Fruit fly (Drosophila melanogaster) whole organism, embryonic: ENCODE measurements around the gene Pep.
A peak's percentile ranks its signal among the peaks of the same experiment; 100 is the strongest.

Source experiments
- Awh ChIP-seq: fragments of 200-800 bp; sonication (Bioruptor generic); IDR thresholded peaks from 2 replicates; pipeline ENCODE4, ENCODE4 v1.3.6; 2022; ENCODE audit warnings: missing biosample characterization, missing genetic modification characterization
- CG10462 ChIP-seq: fragments of 200-800 bp; sonication (Bioruptor generic); optimal IDR thresholded peaks from 2 replicates; lab custom pipeline; 2016; ENCODE audit warnings: missing biosample characterization, missing genetic modification characterization
- CG10959 ChIP-seq: fragments of 200-800 bp; sonication (Bioruptor generic); IDR thresholded peaks from 2 replicates; pipeline ENCODE4 v1.3.6; 2022; ENCODE audit warnings: missing biosample characterization, missing genetic modification characterization
- CG10979 ChIP-seq: fragments of 200-800 bp; sonication (Bioruptor generic); optimal IDR thresholded peaks from 2 replicates; lab custom pipeline; 2018; ENCODE audit warnings: missing biosample characterization, mild to moderate bottlenecking, missing genetic modification characterization, moderate library complexity
- CG11085 ChIP-seq: fragments of 200-800 bp; sonication (Bioruptor generic); IDR thresholded peaks from 2 replicates; pipeline ENCODE4 v1.3.6; 2022; ENCODE audit warnings: missing biosample characterization, missing genetic modification characterization
- CG11504 ChIP-seq: fragments of 200-800 bp; sonication (Bioruptor generic); optimal IDR thresholded peaks from 3 replicates; lab custom pipeline; 2019; ENCODE audit warnings: missing biosample characterization, mild to moderate bottlenecking, missing genetic modification characterization, moderate library complexity
- CG11560 ChIP-seq: fragments of 200-800 bp; sonication (Bioruptor generic); IDR thresholded peaks from 3 replicates; pipeline ENCODE4 v1.3.6; 2022; ENCODE audit warnings: missing biosample characterization, missing genetic modification characterization
- CG12104 ChIP-seq: fragments of 200-800 bp; sonication (Bioruptor generic); optimal IDR thresholded peaks from 3 replicates; lab custom pipeline; 2016; ENCODE audit warnings: missing biosample characterization, missing genetic modification characterization
- CG14050 ChIP-seq: fragments of 200-800 bp; sonication (Bioruptor generic); IDR thresholded peaks from 3 replicates; pipeline ENCODE4 v1.3.6; 2022; ENCODE audit warnings: missing biosample characterization, missing genetic modification characterization
- CG14710 ChIP-seq: fragments of 200-800 bp; sonication (Bioruptor generic); optimal IDR thresholded peaks from 3 replicates; lab custom pipeline; 2019; ENCODE audit warnings: missing biosample characterization, mild to moderate bottlenecking, missing genetic modification characterization, moderate library complexity
- CG1603 ChIP-seq: fragments of 200-800 bp; sonication (Bioruptor generic); optimal IDR thresholded peaks from 2 replicates; lab custom pipeline; 2019; ENCODE audit warnings: missing biosample characterization, mild to moderate bottlenecking, missing genetic modification characterization, moderate library complexity
- CG16813 ChIP-seq: fragments of 200-800 bp; sonication (Bioruptor generic); IDR thresholded peaks from 3 replicates; pipeline ENCODE4 v1.3.6; 2022; ENCODE audit warnings: missing biosample characterization, missing genetic modification characterization; ENCODE audit not compliant: partially characterized antibody
- CG18262 ChIP-seq: fragments of 200-800 bp; optimal IDR thresholded peaks from 3 replicates; lab custom pipeline; 2019; ENCODE audit warnings: missing biosample characterization, mild to moderate bottlenecking, missing genetic modification characterization, moderate library complexity
- CG2199 ChIP-seq: fragments of 200-800 bp; sonication (Bioruptor generic); IDR thresholded peaks from 3 replicates; pipeline ENCODE4 v1.3.6; 2022; ENCODE audit warnings: missing biosample characterization, missing genetic modification characterization
- CG32767 ChIP-seq: fragments of 200-800 bp; sonication (Bioruptor generic); IDR thresholded peaks from 2 replicates; pipeline ENCODE4 v1.3.6; 2022; ENCODE audit warnings: missing biosample characterization, missing genetic modification characterization
- CG4424 ChIP-seq: fragments of 200-800 bp; sonication (Bioruptor generic); optimal IDR thresholded peaks from 3 replicates; lab custom pipeline; 2016; ENCODE audit warnings: missing biosample characterization, missing genetic modification characterization
- CG4730 ChIP-seq: fragments of 200-800 bp; sonication (Bioruptor generic); IDR thresholded peaks from 2 replicates; pipeline ENCODE4 v1.3.6; 2022; ENCODE audit warnings: missing biosample characterization, missing genetic modification characterization
- CG9215 ChIP-seq: fragments of 200-800 bp; sonication (Bioruptor generic); IDR thresholded peaks from 2 replicates; pipeline ENCODE4 v1.3.6; 2022; ENCODE audit warnings: missing biosample characterization, missing genetic modification characterization
- CG9437 ChIP-seq: fragments of 200-800 bp; sonication (Bioruptor generic); optimal IDR thresholded peaks from 2 replicates; lab custom pipeline; 2018; ENCODE audit warnings: missing biosample characterization, mild to moderate bottlenecking, missing genetic modification characterization
- Deaf1 ChIP-seq: fragments of 200-800 bp; optimal IDR thresholded peaks from 3 replicates; lab custom pipeline; 2019; ENCODE audit warnings: missing biosample characterization, mild to moderate bottlenecking, missing genetic modification characterization, moderate library complexity
- Dfd ChIP-seq, 2 experiments: fragments of >200 bp; optimal IDR thresholded peaks; 2 replicates each; lab custom pipeline; 2017; ENCODE audit warnings: missing biosample characterization in 2 of 2, missing genetic modification characterization in 2 of 2
- Dll ChIP-seq: fragments of 200-800 bp; sonication (Bioruptor generic); IDR thresholded peaks from 4 replicates; pipeline ENCODE4 v1.3.6; 2022; ENCODE audit warnings: missing biosample characterization, missing genetic modification characterization; ENCODE audit not compliant: partially characterized antibody
- Doc2 ChIP-seq: fragments of 200-800 bp; sonication (Bioruptor generic); IDR thresholded peaks from 2 replicates; pipeline ENCODE4 v1.3.6; 2022; ENCODE audit warnings: missing biosample characterization, missing genetic modification characterization
- Fer3 ChIP-seq: fragments of 200-800 bp; sonication (Bioruptor generic); optimal IDR thresholded peaks from 2 replicates; lab custom pipeline; 2018; ENCODE audit warnings: missing biosample characterization, mild to moderate bottlenecking, missing genetic modification characterization, moderate library complexity
- Lhr ChIP-seq: fragments of 200-800 bp; sonication (Bioruptor generic); optimal IDR thresholded peaks from 3 replicates; lab custom pipeline; 2017; ENCODE audit warnings: mild to moderate bottlenecking, missing biosample characterization, missing genetic modification reagents, missing genetic modification characterization
- MTF-1 ChIP-seq: fragments of 200-800 bp; sonication (Bioruptor generic); optimal IDR thresholded peaks from 2 replicates; lab custom pipeline; 2018; ENCODE audit warnings: missing biosample characterization, mild to moderate bottlenecking, missing genetic modification characterization, borderline replicate concordance
- Mrtf ChIP-seq: fragments of 200-800 bp; sonication (Bioruptor generic); IDR thresholded peaks from 3 replicates; pipeline ENCODE4 v1.3.6; 2022; ENCODE audit warnings: missing biosample characterization, missing genetic modification characterization
- NK7.1 ChIP-seq: fragments of 200-800 bp; sonication (Bioruptor generic); optimal IDR thresholded peaks from 3 replicates; lab custom pipeline; 2016; ENCODE audit warnings: missing biosample characterization, missing genetic modification characterization
- Ptx1 ChIP-seq: fragments of 200-800 bp; sonication (Bioruptor generic); IDR thresholded peaks from 2 replicates; pipeline ENCODE4 v1.3.6; 2022; ENCODE audit warnings: missing biosample characterization, missing genetic modification characterization
- Scr ChIP-seq: fragments of 200-800 bp; sonication (Bioruptor generic); IDR thresholded peaks from 2 replicates; pipeline ENCODE4 v1.3.6; 2022; ENCODE audit warnings: missing biosample characterization, missing genetic modification characterization; ENCODE audit not compliant: partially characterized antibody
- Sin3A ChIP-seq: fragments of >200 bp; optimal IDR thresholded peaks from 2 replicates; lab custom pipeline; 2018
- Six4 ChIP-seq: fragments of 200-800 bp; sonication (Bioruptor generic); optimal IDR thresholded peaks from 2 replicates; lab custom pipeline; 2016; ENCODE audit warnings: missing biosample characterization, missing genetic modification characterization
- amos ChIP-seq: fragments of 200-800 bp; sonication (Bioruptor generic); IDR thresholded peaks from 2 replicates; pipeline ENCODE4 v1.3.6; 2022; ENCODE audit warnings: missing biosample characterization, missing genetic modification characterization; ENCODE audit not compliant: partially characterized antibody
- crp ChIP-seq, 2 experiments: fragments of 200-800 bp; sonication (Bioruptor generic); optimal IDR thresholded peaks; 2 replicates in 1 of 2; 3 replicates in 1 of 2; lab custom pipeline; 2017; ENCODE audit warnings: missing biosample characterization in 2 of 2, missing genetic modification characterization in 2 of 2, mild to moderate bottlenecking in 1 of 2, moderate library complexity in 1 of 2
- dati ChIP-seq: fragments of 200-800 bp; sonication (Bioruptor generic); IDR thresholded peaks from 2 replicates; pipeline ENCODE4 v1.3.6; 2022; ENCODE audit warnings: missing biosample characterization, missing genetic modification characterization
- dmrt11E ChIP-seq: fragments of 200-800 bp; sonication (Bioruptor generic); optimal IDR thresholded peaks from 3 replicates; lab custom pipeline; 2018; ENCODE audit warnings: missing biosample characterization, mild to moderate bottlenecking, missing genetic modification characterization, moderate library complexity
- fu2 ChIP-seq: fragments of 200-800 bp; sonication (Bioruptor generic); optimal IDR thresholded peaks from 2 replicates; lab custom pipeline; 2016; ENCODE audit warnings: missing biosample characterization, missing genetic modification characterization
- gce ChIP-seq: fragments of 200-800 bp; sonication (Bioruptor generic); IDR thresholded peaks from 3 replicates; pipeline ENCODE4 v1.3.6; 2022; ENCODE audit warnings: missing biosample characterization, missing genetic modification characterization
- kay ChIP-seq: fragments of 200-800 bp; sonication (Bioruptor generic); optimal IDR thresholded peaks from 2 replicates; lab custom pipeline; 2016; ENCODE audit warnings: missing biosample characterization, missing genetic modification characterization
- lab ChIP-seq: fragments of 200-800 bp; sonication (Bioruptor generic); optimal IDR thresholded peaks from 3 replicates; lab custom pipeline; 2017; ENCODE audit warnings: missing biosample characterization, missing genetic modification characterization, mild to moderate bottlenecking, moderate library complexity, missing genetic modification reagents
- nom ChIP-seq: fragments of 200-800 bp; sonication (Bioruptor generic); optimal IDR thresholded peaks from 2 replicates; lab custom pipeline; 2017; ENCODE audit warnings: missing biosample characterization, missing genetic modification characterization, mild to moderate bottlenecking, moderate library complexity, missing genetic modification reagents
- pb ChIP-seq: fragments of 200-800 bp; sonication (Bioruptor generic); optimal IDR thresholded peaks from 3 replicates; lab custom pipeline; 2016; ENCODE audit warnings: missing biosample characterization, missing genetic modification characterization
- prd ChIP-seq, 3 experiments: fragments of >200 bp in 2 of 3; fragments of 200-800 bp in 1 of 3; sonication (Bioruptor generic) in 1 of 3; optimal IDR thresholded peaks in 2 of 3; IDR thresholded peaks in 1 of 3; 2 replicates in 2 of 3; 3 replicates in 1 of 3; pipeline versions ENCODE4 v1.3.6 to Lab custom; 2017 to 2022; ENCODE audit warnings: missing biosample characterization in 1 of 3, missing genetic modification characterization in 1 of 3
- sens-2 ChIP-seq: fragments of 200-800 bp; sonication (Bioruptor generic); IDR thresholded peaks from 2 replicates; pipeline ENCODE4 v1.3.6; 2022; ENCODE audit warnings: missing biosample characterization, missing genetic modification characterization
- seq ChIP-seq: fragments of 200-800 bp; sonication (Bioruptor generic); IDR thresholded peaks from 2 replicates; pipeline ENCODE4 v1.3.6; 2022; ENCODE audit warnings: missing biosample characterization, missing genetic modification characterization
- stwl ChIP-seq: fragments of 200-800 bp; sonication (Bioruptor generic); optimal IDR thresholded peaks from 3 replicates; lab custom pipeline; 2018; ENCODE audit warnings: missing biosample characterization, mild to moderate bottlenecking, missing genetic modification characterization, moderate library complexity
- ttk ChIP-seq: fragments of 200-800 bp; sonication (Bioruptor generic); IDR thresholded peaks from 2 replicates; pipeline ENCODE4 v2.1.2; 2022; ENCODE audit warnings: missing biosample characterization, missing genetic modification characterization
- wor ChIP-seq: fragments of 200-800 bp; sonication (Bioruptor generic); IDR thresholded peaks from 2 replicates; pipeline ENCODE4 v1.3.6; 2022; ENCODE audit warnings: missing biosample characterization, missing genetic modification characterization

The Pep gene

DNA sequence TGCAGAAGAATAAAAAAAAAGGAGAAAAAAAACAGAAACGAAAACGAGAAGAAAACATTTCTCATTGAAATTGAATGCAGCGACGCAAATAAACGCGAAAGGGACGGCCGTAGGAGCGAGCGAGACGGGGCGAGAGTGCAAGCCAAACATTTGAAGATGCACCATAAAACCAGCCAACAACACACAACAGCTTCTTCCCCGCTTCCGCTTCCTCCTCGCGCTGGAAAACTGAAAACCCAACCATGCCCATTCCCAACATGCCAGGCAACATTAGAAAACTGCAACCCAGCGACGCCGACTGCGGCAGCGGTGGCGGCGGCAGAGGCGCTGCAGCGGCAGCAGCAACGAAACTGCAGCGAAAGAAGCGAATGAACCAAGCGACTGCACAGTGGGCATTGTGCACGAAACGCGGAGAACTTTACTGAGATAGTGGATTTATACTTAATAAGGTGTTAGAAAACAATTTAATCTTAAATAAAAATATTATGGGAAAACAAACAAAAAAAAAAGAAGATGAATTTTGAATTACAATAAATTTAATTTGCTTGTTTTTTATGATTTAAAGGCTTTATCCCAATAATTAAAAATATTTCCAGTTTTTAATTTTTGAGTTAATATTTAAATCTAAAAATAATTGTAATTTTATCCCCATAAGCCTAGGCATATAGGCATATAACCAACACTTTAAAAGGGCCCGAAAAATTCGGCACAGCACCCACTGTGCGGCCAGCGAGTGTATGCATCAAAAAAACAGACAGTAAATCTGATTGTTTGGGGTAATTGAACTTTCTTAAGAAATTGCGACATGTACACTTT, 33.7 kb downstream of the Pep start (continued):
- TF ChIP-seq CG10462 (peak; percentile 65), Fer3 (no peak), stwl (no peak), lab (GFP tag; lab: Kevin White, UChicago) (peak; percentile 33), CG9437 (peak; percentile 83), CG2199 (GFP tag; lab: Robert Waterston, UW) (no peak), dmrt11E (tag; lab: Kevin White, UChicago) (peak; percentile 86), Sin3A (no peak), Mrtf (GFP tag; lab: Robert Waterston, UW) (no peak), prd (optimal IDR thresholded peaks at IDR 0.05; lab: Kevin White, UChicago) (no peak), prd (GFP tag; IDR thresholded peaks at IDR 0.05; lab: Robert Waterston, UW) (peak; percentile 37; the same call in 1 of the 3 replicates), Six4 (peak; percentile 63), wor (GFP tag; lab: Robert Waterston, UW) (peak; percentile 38; the same call in 1 of the 2 replicates), gce (GFP tag; lab: Robert Waterston, UW) (no peak), Awh (GFP tag; lab: Robert Waterston, UW) (0 out of 2 replicates have a peak, but pooled peaks have one; percentile 51), CG11085 (GFP tag; lab: Robert Waterston, UW) (no peak), CG14050 (no peak), CG11504 (tag; lab: Kevin White, UChicago) (peak; percentile 84), nom (no peak), crp (GFP tag; optimal IDR thresholded peaks at IDR 0.05; lab: Kevin White, UChicago) (peak in 1 of 2 experiments; percentile 6), CG4730 (GFP tag; lab: Robert Waterston, UW) (no peak), kay (GFP tag; lab: Kevin White, UChicago) (no peak), Dfd (GFP tag; optimal IDR thresholded peaks at IDR 0.05; lab: Kevin White, UChicago) (no peak), CG12104 (GFP tag; lab: Kevin White, UChicago) (peak; percentile 47), ttk (GFP tag; lab: Robert Waterston, UW) (0 out of 2 replicates have a peak, but pooled peaks have one; percentile 38), fu2 (GFP tag; lab: Kevin White, UChicago) (no peak), NK7.1 (GFP tag; lab: Kevin White, UChicago) (no peak), CG4424 (GFP tag; lab: Kevin White, UChicago) (peak; percentile 73), dati (GFP tag; lab: Robert Waterston, UW) (no peak), CG1603 (tag; lab: Kevin White, UChicago) (no peak), Ptx1 (GFP tag; lab: Robert Waterston, UW) (peak; percentile 31; the same call in 1 of the 2 replicates), Dll (GFP tag; lab: Robert Waterston, UW) (no peak), Deaf1 (tag; lab: Kevin White, UChicago) (no peak), Doc2 (no peak), pb (no peak), CG16813 (GFP tag; lab: Robert Waterston, UW) (no peak), sens-2 (GFP tag; lab: Robert Waterston, UW) (no peak), amos (GFP tag; lab: Robert Waterston, UW) (no peak), CG9215 (GFP tag; lab: Robert Waterston, UW) (no peak), CG32767 (GFP tag; lab: Robert Waterston, UW) (0 out of 2 replicates have a peak, but pooled peaks have one; percentile 24), CG18262 (tag; lab: Kevin White, UChicago) (peak; percentile 91), MTF-1 (GFP tag; lab: Kevin White, UChicago) (no peak), CG10979 (tag; lab: Kevin White, UChicago) (peak; percentile 88), Lhr (GFP tag; lab: Kevin White, UChicago) (peak; percentile 68), Scr (GFP tag; lab: Robert Waterston, UW) (no peak), CG11560 (tag; lab: Robert Waterston, UW) (0 out of 3 replicates have a peak, but pooled peaks have one; percentile 25), seq (GFP tag; lab: Robert Waterston, UW) (0 out of 2 replicates have a peak, but pooled peaks have one; percentile 27), CG10959 (GFP tag; lab: Robert Waterston, UW) (no peak), CG14710 (tag; lab: Kevin White, UChicago) (peak; percentile 87)
